Fruit fly (Drosophila melanogaster) whole organism, embryonic: ENCODE data around the gene CG3632.
A peak's percentile ranks its signal among the peaks of the same experiment; 100 is the strongest.

Source experiments
- Bdp1 ChIP-seq: fragments of 200-800 bp; sonication (Bioruptor generic); optimal IDR thresholded peaks from 3 replicates; lab custom pipeline; 2016; ENCODE audit warnings: missing biosample characterization, missing genetic modification characterization
- Blimp-1 ChIP-seq: fragments of 200-800 bp; sonication (Bioruptor generic); optimal IDR thresholded peaks from 3 replicates; lab custom pipeline; 2018; ENCODE audit warnings: missing biosample characterization, missing genetic modification characterization, mild to moderate bottlenecking, moderate library complexity, missing genetic modification reagents
- CG12744 ChIP-seq: fragments of 200-800 bp; sonication (Bioruptor generic); optimal IDR thresholded peaks from 2 replicates; lab custom pipeline; 2016; ENCODE audit warnings: missing biosample characterization, missing genetic modification characterization
- CG13424 ChIP-seq: fragments of 200-800 bp; sonication (Bioruptor generic); optimal IDR thresholded peaks from 2 replicates; lab custom pipeline; 2019; ENCODE audit warnings: missing biosample characterization, mild to moderate bottlenecking, missing genetic modification characterization, moderate library complexity
- CG1529 ChIP-seq: fragments of 200-800 bp; sonication (Bioruptor generic); optimal IDR thresholded peaks from 3 replicates; lab custom pipeline; 2018; ENCODE audit warnings: missing biosample characterization, missing genetic modification characterization
- CG16813 ChIP-seq: fragments of 200-800 bp; sonication (Bioruptor generic); IDR thresholded peaks from 3 replicates; pipeline ENCODE4 v1.3.6; 2022; ENCODE audit warnings: missing biosample characterization, missing genetic modification characterization; ENCODE audit not compliant: partially characterized antibody
- CG17186 ChIP-seq: fragments of 200-800 bp; sonication (Bioruptor generic); optimal IDR thresholded peaks from 3 replicates; lab custom pipeline; 2017; ENCODE audit warnings: missing biosample characterization, missing genetic modification reagents, missing genetic modification characterization
- CG17829 ChIP-seq: fragments of 200-800 bp; optimal IDR thresholded peaks from 2 replicates; lab custom pipeline; 2019; ENCODE audit warnings: missing biosample characterization, mild to moderate bottlenecking, missing genetic modification characterization, moderate library complexity
- CG18599 ChIP-seq: fragments of 200-800 bp; sonication (Bioruptor generic); optimal IDR thresholded peaks from 3 replicates; lab custom pipeline; 2017; ENCODE audit warnings: missing biosample characterization, missing genetic modification characterization, mild to moderate bottlenecking, moderate library complexity, missing genetic modification reagents
- CG2116 ChIP-seq: fragments of 200-800 bp; sonication (Bioruptor generic); optimal IDR thresholded peaks from 3 replicates; lab custom pipeline; 2018; ENCODE audit warnings: missing biosample characterization, mild to moderate bottlenecking, missing genetic modification characterization
- CG2712 ChIP-seq: fragments of 200-800 bp; optimal IDR thresholded peaks from 3 replicates; lab custom pipeline; 2019; ENCODE audit warnings: missing biosample characterization, mild to moderate bottlenecking, missing genetic modification characterization, moderate library complexity
- CG2875 ChIP-seq: fragments of 200-800 bp; sonication (Bioruptor generic); optimal IDR thresholded peaks from 2 replicates; lab custom pipeline; 2017; ENCODE audit warnings: missing biosample characterization, mild to moderate bottlenecking, missing genetic modification characterization, missing genetic modification reagents
- CG31224 ChIP-seq: fragments of 200-800 bp; sonication (Bioruptor generic); IDR thresholded peaks from 2 replicates; pipeline ENCODE4 v1.3.6; 2022; ENCODE audit warnings: missing biosample characterization, missing genetic modification characterization
- CG34422 ChIP-seq: fragments of 200-800 bp; sonication (Bioruptor generic); IDR thresholded peaks from 3 replicates; pipeline ENCODE4 v1.3.6; 2022; ENCODE audit warnings: missing biosample characterization, missing genetic modification characterization
- CG3995 ChIP-seq: fragments of 200-800 bp; sonication (Bioruptor generic); optimal IDR thresholded peaks from 3 replicates; lab custom pipeline; 2016; ENCODE audit warnings: missing biosample characterization, missing genetic modification characterization
- CG43689 ChIP-seq: fragments of 200-800 bp; sonication (Bioruptor generic); IDR thresholded peaks from 2 replicates; pipeline ENCODE4 v1.3.6; 2022; ENCODE audit warnings: missing biosample characterization, missing genetic modification characterization
- CG6175 ChIP-seq: fragments of 200-800 bp; sonication (Bioruptor generic); IDR thresholded peaks from 3 replicates; pipeline ENCODE4 v1.3.6; 2022; ENCODE audit warnings: missing biosample characterization, missing genetic modification characterization
- CG6654 ChIP-seq: fragments of 200-800 bp; sonication (Bioruptor generic); optimal IDR thresholded peaks from 2 replicates; lab custom pipeline; 2017; ENCODE audit warnings: missing biosample characterization, mild to moderate bottlenecking, missing genetic modification characterization
- CG6689 ChIP-seq: fragments of 200-800 bp; sonication (Bioruptor generic); IDR thresholded peaks from 2 replicates; pipeline ENCODE4 v1.3.6; 2022; ENCODE audit warnings: missing biosample characterization, missing genetic modification characterization
- CG7556 ChIP-seq: fragments of 200-800 bp; sonication (Bioruptor generic); optimal IDR thresholded peaks from 2 replicates; lab custom pipeline; 2017; ENCODE audit warnings: missing biosample characterization, mild to moderate bottlenecking, missing genetic modification characterization
- CG7928 ChIP-seq: fragments of 200-800 bp; sonication (Bioruptor generic); optimal IDR thresholded peaks from 2 replicates; lab custom pipeline; 2017; ENCODE audit warnings: missing biosample characterization, mild to moderate bottlenecking, missing genetic modification characterization
- Dek ChIP-seq: fragments of 200-800 bp; sonication (Bioruptor generic); optimal IDR thresholded peaks from 3 replicates; lab custom pipeline; 2019; ENCODE audit warnings: missing biosample characterization, mild to moderate bottlenecking, missing genetic modification characterization, moderate library complexity
- Dip3 ChIP-seq: fragments of 200-800 bp; sonication (Bioruptor generic); optimal IDR thresholded peaks from 3 replicates; lab custom pipeline; 2016; ENCODE audit warnings: missing biosample characterization, missing genetic modification characterization
- Doc2 ChIP-seq: fragments of 200-800 bp; sonication (Bioruptor generic); IDR thresholded peaks from 2 replicates; pipeline ENCODE4 v1.3.6; 2022; ENCODE audit warnings: missing biosample characterization, missing genetic modification characterization
- E2f2 ChIP-seq: fragments of 200-800 bp; sonication (Bioruptor generic); IDR thresholded peaks from 2 replicates; pipeline ENCODE4 v1.3.6; 2022; ENCODE audit warnings: missing biosample characterization, missing genetic modification characterization
- Ets65A ChIP-seq: fragments of 200-800 bp; sonication (Bioruptor generic); peaks from one replicate; lab custom pipeline; 2016; ENCODE audit warnings: missing biosample characterization, missing genetic modification characterization
- Fer2 ChIP-seq: fragments of 200-800 bp; sonication (Bioruptor generic); optimal IDR thresholded peaks from 2 replicates; lab custom pipeline; 2018; ENCODE audit warnings: missing biosample characterization, mild to moderate bottlenecking, missing genetic modification characterization, moderate library complexity
- Gsc ChIP-seq: fragments of 200-800 bp; sonication (Bioruptor generic); IDR thresholded peaks from 2 replicates; pipeline ENCODE4 v1.3.6; 2022; ENCODE audit warnings: missing biosample characterization, missing genetic modification characterization
- HHEX ChIP-seq: fragments of 200-800 bp; sonication (Bioruptor generic); optimal IDR thresholded peaks from 3 replicates; lab custom pipeline; 2017; ENCODE audit warnings: missing biosample characterization, mild to moderate bottlenecking, missing genetic modification characterization, missing genetic modification reagents
- HLH3B ChIP-seq: fragments of 200-800 bp; sonication (Bioruptor generic); IDR thresholded peaks from 2 replicates; pipeline ENCODE4 v1.3.6; 2022; ENCODE audit warnings: missing biosample characterization, missing genetic modification characterization
- HmgZ ChIP-seq: fragments of 200-800 bp; sonication (Bioruptor generic); optimal IDR thresholded peaks from 2 replicates; lab custom pipeline; 2018; ENCODE audit warnings: missing biosample characterization, mild to moderate bottlenecking, missing genetic modification characterization
- Hsf ChIP-seq: fragments of 200-800 bp; sonication (Bioruptor generic); optimal IDR thresholded peaks from 3 replicates; lab custom pipeline; 2016; ENCODE audit warnings: missing biosample characterization, missing genetic modification characterization
- Nf-YB ChIP-seq: fragments of 200-800 bp; sonication (Bioruptor generic); optimal IDR thresholded peaks from 3 replicates; lab custom pipeline; 2019; ENCODE audit warnings: missing biosample characterization, mild to moderate bottlenecking, missing genetic modification characterization, moderate library complexity
- Sin3A ChIP-seq: fragments of >200 bp; optimal IDR thresholded peaks from 2 replicates; lab custom pipeline; 2018
- Taf1 ChIP-seq: fragments of 200-800 bp; sonication (Bioruptor generic); IDR thresholded peaks from 2 replicates; pipeline ENCODE4 v1.3.6; 2022; ENCODE audit warnings: missing biosample characterization, missing genetic modification characterization
- cg ChIP-seq: fragments of 200-800 bp; sonication (Bioruptor generic); optimal IDR thresholded peaks from 3 replicates; lab custom pipeline; 2019; ENCODE audit warnings: missing biosample characterization, mild to moderate bottlenecking, missing genetic modification characterization, moderate library complexity
- chinmo ChIP-seq: fragments of 200-800 bp; sonication (Bioruptor generic); IDR thresholded peaks from 4 replicates; pipeline ENCODE4 v1.3.6; 2022; ENCODE audit warnings: missing biosample characterization, missing genetic modification characterization; ENCODE audit not compliant: partially characterized antibody
- crc ChIP-seq: fragments of 200-800 bp; sonication (Bioruptor generic); optimal IDR thresholded peaks from 2 replicates; lab custom pipeline; 2016; ENCODE audit warnings: missing biosample characterization, missing genetic modification characterization
- en ChIP-seq: fragments of 200-800 bp; sonication (Bioruptor generic); optimal IDR thresholded peaks from 2 replicates; lab custom pipeline; 2016; ENCODE audit warnings: missing biosample characterization, missing genetic modification characterization
- fu2 ChIP-seq: fragments of 200-800 bp; sonication (Bioruptor generic); optimal IDR thresholded peaks from 2 replicates; lab custom pipeline; 2016; ENCODE audit warnings: missing biosample characterization, missing genetic modification characterization
- grn ChIP-seq: fragments of 200-800 bp; sonication (Bioruptor generic); optimal IDR thresholded peaks from 3 replicates; lab custom pipeline; 2017; ENCODE audit warnings: missing biosample characterization, missing genetic modification characterization
- gsb-n ChIP-seq: fragments of 200-800 bp; sonication (Bioruptor generic); optimal IDR thresholded peaks from 3 replicates; lab custom pipeline; 2018; ENCODE audit warnings: missing biosample characterization, mild to moderate bottlenecking, missing genetic modification characterization
- gt ChIP-seq: fragments of 200-800 bp; sonication (Bioruptor generic); IDR thresholded peaks from 2 replicates; pipeline ENCODE4 v1.3.6; 2022; ENCODE audit warnings: missing biosample characterization, missing genetic modification characterization
- hkb ChIP-seq, 2 experiments: fragments of 200-800 bp in 1 of 2; fragments of >200 bp in 1 of 2; sonication (Bioruptor generic) in 1 of 2; IDR thresholded peaks in 1 of 2; optimal IDR thresholded peaks in 1 of 2; 2 replicates each; pipeline versions ENCODE4 v1.3.6 to Lab custom; 2017 to 2022; ENCODE audit warnings: missing biosample characterization in 1 of 2, missing genetic modification characterization in 1 of 2
- kah ChIP-seq: fragments of 200-800 bp; sonication (Bioruptor generic); optimal IDR thresholded peaks from 2 replicates; lab custom pipeline; 2018; ENCODE audit warnings: missing biosample characterization, mild to moderate bottlenecking, missing genetic modification characterization
- kay ChIP-seq: fragments of 200-800 bp; sonication (Bioruptor generic); optimal IDR thresholded peaks from 2 replicates; lab custom pipeline; 2016; ENCODE audit warnings: missing biosample characterization, missing genetic modification characterization
- lola ChIP-seq, 3 experiments: fragments of >200 bp in 2 of 3; fragments of 200-800 bp in 1 of 3; sonication (Bioruptor generic) in 1 of 3; optimal IDR thresholded peaks; 2 replicates each; lab custom pipeline; 2017 to 2019; ENCODE audit warnings: missing biosample characterization in 3 of 3, missing genetic modification characterization in 3 of 3, mild to moderate bottlenecking in 1 of 3, moderate library complexity in 1 of 3
- pnt ChIP-seq: fragments of 200-800 bp; sonication (Bioruptor generic); optimal IDR thresholded peaks from 3 replicates; lab custom pipeline; 2016; ENCODE audit warnings: missing biosample characterization, missing genetic modification characterization
- rib ChIP-seq: fragments of 200-800 bp; sonication (Bioruptor generic); IDR thresholded peaks from 2 replicates; pipeline ENCODE4 v1.3.6; 2022; ENCODE audit warnings: missing biosample characterization, missing genetic modification characterization
- sens ChIP-seq: fragments of 200-800 bp; sonication (Bioruptor generic); peaks from one replicate; lab custom pipeline; 2016; ENCODE audit warnings: missing biosample characterization, missing genetic modification characterization
- tup ChIP-seq: fragments of 200-800 bp; sonication (Bioruptor generic); optimal IDR thresholded peaks from 2 replicates; lab custom pipeline; 2016; ENCODE audit warnings: missing biosample characterization, mild to moderate bottlenecking, missing genetic modification characterization, moderate library complexity
- tx ChIP-seq: fragments of 200-800 bp; sonication (Bioruptor generic); optimal IDR thresholded peaks from 2 replicates; lab custom pipeline; 2016; ENCODE audit warnings: missing biosample characterization, missing genetic modification characterization

CG3632 gene

dm6 chrX:16323063-16323462 lies 26.6 kb downstream of the CG3632 start, which contains the start of the genes CG9917 and CG32579 (continued):
- TF ChIP-seq cg (GFP tag; lab: Kevin White, UChicago) (no peak), Hsf (GFP tag; lab: Kevin White, UChicago) (no peak), CG34422 (GFP tag; lab: Robert Waterston, UW) (no peak), Gsc (GFP tag; lab: Robert Waterston, UW) (no peak), crc (GFP tag; lab: Kevin White, UChicago) (no peak), tx (GFP tag; lab: Kevin White, UChicago) (no peak), Taf1 (no peak), rib (GFP tag; lab: Robert Waterston, UW) (no peak), CG13424 (tag; lab: Kevin White, UChicago) (no peak), CG6689 (GFP tag; lab: Robert Waterston, UW) (no peak), CG1529 (GFP tag; lab: Kevin White, UChicago) (no peak), CG3995 (peak; percentile 80), CG17829 (tag; lab: Kevin White, UChicago) (no peak), sens (GFP tag; lab: Kevin White, UChicago) (peak; percentile 72), CG6654 (GFP tag; lab: Kevin White, UChicago) (no peak), Dip3 (GFP tag; lab: Kevin White, UChicago) (no peak), CG16813 (peak; percentile 80), Bdp1 (GFP tag; lab: Kevin White, UChicago) (no peak), CG31224 (GFP tag; lab: Robert Waterston, UW) (no peak), tup (GFP tag; lab: Kevin White, UChicago) (no peak), CG7556 (GFP tag; lab: Kevin White, UChicago) (no peak), Nf-YB (GFP tag; lab: Kevin White, UChicago) (no peak), HHEX (GFP tag; lab: Kevin White, UChicago) (no peak), CG43689 (no peak), en (GFP tag; lab: Kevin White, UChicago) (no peak), E2f2 (GFP tag; lab: Robert Waterston, UW) (peak; percentile 66), hkb (optimal IDR thresholded peaks at IDR 0.05; lab: Kevin White, UChicago) (no peak), hkb (GFP tag; IDR thresholded peaks at IDR 0.05; lab: Robert Waterston, UW) (no peak), CG2875 (GFP tag; lab: Kevin White, UChicago) (no peak), CG2712 (no peak), Sin3A (lab: Kevin White, UChicago) (peak; percentile 32), pnt (GFP tag; lab: Kevin White, UChicago) (no peak), lola (GFP tag; optimal IDR thresholded peaks at IDR 0.05; lab: Kevin White, UChicago) (no peak), gsb-n (no peak), CG2116 (peak; percentile 96), chinmo (peak; percentile 83; the same call in 2 of the 4 replicates), CG18599 (no peak), HLH3B (GFP tag; lab: Robert Waterston, UW) (no peak), Dek (tag; lab: Kevin White, UChicago) (no peak), kay (GFP tag; lab: Kevin White, UChicago) (no peak), Doc2 (GFP tag; lab: Robert Waterston, UW) (no peak), gt (GFP tag; lab: Robert Waterston, UW) (no peak), HmgZ (peak; percentile 67), kah (GFP tag; lab: Kevin White, UChicago) (no peak), Fer2 (tag; lab: Kevin White, UChicago) (no peak), CG6175 (GFP tag; lab: Robert Waterston, UW) (no peak), CG17186 (GFP tag; lab: Kevin White, UChicago) (peak; percentile 20), CG12744 (GFP tag; lab: Kevin White, UChicago) (no peak), Blimp-1 (no peak), fu2 (GFP tag; lab: Kevin White, UChicago) (no peak), grn (GFP tag; lab: Kevin White, UChicago) (peak; percentile 7), CG7928 (no peak), Ets65A (GFP tag; lab: Kevin White, UChicago) (no peak)
